Fruit fly (Drosophila melanogaster): ENCODE results near the gene CG44044.
A peak's percentile ranks its signal among the peaks of the same experiment; 100 is the strongest.

The CG44044 gene

dm6 chr3R:16284481-16284880, 37.2 kb upstream of the CG44044 start:
- no peak for TF ChIP-seq CG17801 (GFP tag; optimal IDR thresholded peaks at IDR 0.05; ENCODE audit: partially characterized antibody)

dm6 chr3R:16284901-16285300, 36.7 kb upstream of the CG44044 start:
- TF ChIP-seq CG17801 (GFP tag; optimal IDR thresholded peaks at IDR 0.05; ENCODE audit: partially characterized antibody) = no peak

dm6 chr3R:16285612-16286188, 35.9 kb upstream of the CG44044 start:
- no peak for TF ChIP-seq CG17801 (GFP tag; optimal IDR thresholded peaks at IDR 0.05; ENCODE audit: partially characterized antibody)

- no peak for TF ChIP-seq CG17801 (GFP tag; optimal IDR thresholded peaks at IDR 0.05; ENCODE audit: partially characterized antibody)
Observed at dm6 chr3R:16287171-16287570, 34.5 kb upstream of the CG44044 start.

- TF ChIP-seq CG17801 (GFP tag; optimal IDR thresholded peaks at IDR 0.05; ENCODE audit: partially characterized antibody) = no peak
Observed at dm6 chr3R:16287850-16288249, 33.8 kb upstream of the CG44044 start.

dm6 chr3R:16288714-16289291, 32.8 kb upstream of the CG44044 start:
- TF ChIP-seq CG17801 (GFP tag; optimal IDR thresholded peaks at IDR 0.05; ENCODE audit: partially characterized antibody) = no peak

dm6 chr3R:16290242-16290824, 31.3 kb upstream of the CG44044 start:
- no peak for TF ChIP-seq CG17801 (GFP tag; optimal IDR thresholded peaks at IDR 0.05; ENCODE audit: partially characterized antibody)

- no peak for TF ChIP-seq CG17801 (GFP tag; optimal IDR thresholded peaks at IDR 0.05; ENCODE audit: partially characterized antibody)
Observed at dm6 chr3R:16295513-16296123, 26.0 kb upstream of the CG44044 start.

- peak; percentile 36 for TF ChIP-seq CG17801 (GFP tag; optimal IDR thresholded peaks at IDR 0.05; ENCODE audit: partially characterized antibody)
Observed at dm6 chr3R:16305185-16305989, 16.3 kb upstream of the CG44044 start, which contains the start of gene Zip89B. Gene Zip89B (plus strand): TSS chr3R:16305758.

- TF ChIP-seq CG17801 (GFP tag; optimal IDR thresholded peaks at IDR 0.05; ENCODE audit: partially characterized antibody) = no peak
Observed at dm6 chr3R:16308057-16308456, 13.6 kb upstream of the CG44044 start.

dm6 chr3R:16309302-16310080, 12.1 kb upstream of the CG44044 start:
- TF ChIP-seq CG17801 (GFP tag; optimal IDR thresholded peaks at IDR 0.05; ENCODE audit: partially characterized antibody) = no peak

dm6 chr3R:16310081-16310493, 11.6 kb upstream of the CG44044 start:
- TF ChIP-seq CG17801 (GFP tag; optimal IDR thresholded peaks at IDR 0.05; ENCODE audit: partially characterized antibody) = no peak

dm6 chr3R:16316747-16317146, 4.9 kb upstream of the CG44044 start:
- TF ChIP-seq CG17801 (GFP tag; optimal IDR thresholded peaks at IDR 0.05; ENCODE audit: partially characterized antibody) = no peak

- no peak for TF ChIP-seq CG17801 (GFP tag; optimal IDR thresholded peaks at IDR 0.05; ENCODE audit: partially characterized antibody)
Observed at dm6 chr3R:16323093-16323492, 1.5 kb downstream of the CG44044 start, which contains the start of gene CG6901. Gene CG6901 (plus strand): TSS chr3R:16323415.

All from ovary, adult (tissue).